Fruit fly (Drosophila melanogaster) whole organism, adult: Measurements from ENCODE around the gene CG14331.
"Not testable (repeated sequence)": the region's sequence is repeated elsewhere in the genome, so short reads cannot be mapped to it uniquely, and the experiment has no call there.

Source experiments
- CG11617 ChIP-seq: fragments of 200-800 bp; sonication (Bioruptor generic); optimal IDR thresholded peaks from 2 replicates; lab custom pipeline; 2017; ENCODE audit warnings: mild to moderate bottlenecking, missing biosample characterization, missing genetic modification reagents, missing genetic modification characterization
- CG12768 ChIP-seq: fragments of 200-800 bp; sonication (Bioruptor generic); optimal IDR thresholded peaks from 2 replicates; lab custom pipeline; 2017; ENCODE audit warnings: missing biosample characterization, missing genetic modification characterization, mild to moderate bottlenecking, moderate library complexity, missing genetic modification reagents
- CG14711 ChIP-seq: fragments of 200-800 bp; sonication (Bioruptor generic); optimal IDR thresholded peaks from 2 replicates; lab custom pipeline; 2018; ENCODE audit warnings: missing biosample characterization, mild to moderate bottlenecking, missing genetic modification characterization, moderate library complexity
- CG1620 ChIP-seq: fragments of 200-800 bp; sonication (Bioruptor generic); optimal IDR thresholded peaks from 2 replicates; lab custom pipeline; 2016; ENCODE audit warnings: missing biosample characterization, missing genetic modification characterization
- CG33017 ChIP-seq: fragments of 200-800 bp; sonication (Bioruptor generic); optimal IDR thresholded peaks from 2 replicates; lab custom pipeline; 2018; ENCODE audit warnings: missing biosample characterization, mild to moderate bottlenecking, missing genetic modification characterization, moderate library complexity
- CG5204 ChIP-seq: fragments of 200-800 bp; sonication (Bioruptor generic); optimal IDR thresholded peaks from 2 replicates; lab custom pipeline; 2016; ENCODE audit warnings: missing biosample characterization, missing genetic modification characterization
- CG7045 ChIP-seq: fragments of 200-800 bp; sonication (Bioruptor generic); optimal IDR thresholded peaks from 2 replicates; lab custom pipeline; 2017; ENCODE audit warnings: missing biosample characterization, mild to moderate bottlenecking, missing genetic modification characterization
- CG7101 ChIP-seq: fragments of 200-800 bp; sonication (Bioruptor generic); optimal IDR thresholded peaks from 2 replicates; lab custom pipeline; 2018; ENCODE audit warnings: missing biosample characterization, mild to moderate bottlenecking, missing genetic modification characterization, moderate library complexity
- Clk ChIP-seq: fragments of 200-800 bp; sonication (Bioruptor generic); optimal IDR thresholded peaks from 2 replicates; lab custom pipeline; 2017; ENCODE audit warnings: missing biosample characterization, missing genetic modification characterization
- Crg-1 ChIP-seq: fragments of 200-800 bp; sonication (Bioruptor generic); optimal IDR thresholded peaks from 2 replicates; lab custom pipeline; 2016; ENCODE audit warnings: missing biosample characterization, missing genetic modification characterization
- Hr96 ChIP-seq: fragments of 200-800 bp; sonication (Bioruptor generic); optimal IDR thresholded peaks from 2 replicates; lab custom pipeline; 2016; ENCODE audit warnings: missing biosample characterization, missing genetic modification characterization
- Mnt ChIP-seq: fragments of 200-800 bp; sonication (Bioruptor generic); optimal IDR thresholded peaks from 2 replicates; lab custom pipeline; 2016; ENCODE audit warnings: missing biosample characterization, mild to moderate bottlenecking, missing genetic modification characterization
- bab1 ChIP-seq: fragments of 200-800 bp; sonication (Bioruptor generic); optimal IDR thresholded peaks from 3 replicates; lab custom pipeline; 2019; ENCODE audit warnings: missing biosample characterization, mild to moderate bottlenecking, missing genetic modification characterization, moderate library complexity
- cic ChIP-seq: fragments of 200-800 bp; sonication (Bioruptor generic); optimal IDR thresholded peaks from 2 replicates; lab custom pipeline; 2017; ENCODE audit warnings: missing biosample characterization, mild to moderate bottlenecking, missing genetic modification characterization, moderate library complexity
- cnc ChIP-seq, 2 experiments: fragments of >200 bp; optimal IDR thresholded peaks; 2 replicates each; lab custom pipeline; 2017
- kay ChIP-seq: fragments of 200-800 bp; sonication (Bioruptor generic); peaks from one replicate; lab custom pipeline; 2016; ENCODE audit warnings: missing biosample characterization, missing genetic modification characterization, borderline replicate concordance
- ovo ChIP-seq: fragments of 200-800 bp; sonication (Bioruptor generic); optimal IDR thresholded peaks from 2 replicates; lab custom pipeline; 2016; ENCODE audit warnings: missing biosample characterization, missing genetic modification characterization
- pad ChIP-seq: fragments of 200-800 bp; sonication (Bioruptor generic); optimal IDR thresholded peaks from 3 replicates; lab custom pipeline; 2017; ENCODE audit warnings: missing biosample characterization, missing genetic modification characterization, mild to moderate bottlenecking, moderate library complexity, missing genetic modification reagents
- tj ChIP-seq: fragments of 200-800 bp; sonication (Bioruptor generic); optimal IDR thresholded peaks from 3 replicates; lab custom pipeline; 2017; ENCODE audit warnings: missing biosample characterization, mild to moderate bottlenecking, missing genetic modification characterization, moderate library complexity
- toe ChIP-seq: fragments of 200-800 bp; sonication (Bioruptor generic); optimal IDR thresholded peaks from 2 replicates; lab custom pipeline; 2016; ENCODE audit warnings: missing biosample characterization, missing genetic modification characterization

Gene CG14331

DNA sequence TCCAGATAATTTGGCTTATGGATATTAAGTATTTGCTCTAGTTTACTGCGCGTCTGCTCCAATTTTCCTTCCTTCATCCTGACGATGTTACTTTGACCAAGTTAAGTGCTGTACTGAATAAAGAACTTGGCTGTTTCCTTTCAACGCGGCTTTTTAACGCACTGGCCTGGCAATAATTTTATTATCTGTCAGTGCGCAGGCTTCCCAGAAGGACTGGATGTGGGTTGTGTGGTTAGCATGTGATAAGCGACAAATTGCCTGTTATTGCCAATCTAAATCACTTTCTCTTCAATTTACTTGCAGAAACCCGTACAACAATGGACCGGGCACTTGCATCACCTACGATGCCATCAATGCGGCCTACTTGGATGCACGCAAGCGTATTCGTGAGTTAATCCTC lies at the start of gene CG14331:
TSS of gene CG14331 (minus strand) at position 101 of the 400 bp plus-strand sequence.
- TF ChIP-seq CG7101 (tag; lab: Kevin White, UChicago) = no peak
- no peak for TF ChIP-seq tj (GFP tag; lab: Kevin White, UChicago)
- no peak for TF ChIP-seq toe (GFP tag; lab: Kevin White, UChicago)

DNA sequence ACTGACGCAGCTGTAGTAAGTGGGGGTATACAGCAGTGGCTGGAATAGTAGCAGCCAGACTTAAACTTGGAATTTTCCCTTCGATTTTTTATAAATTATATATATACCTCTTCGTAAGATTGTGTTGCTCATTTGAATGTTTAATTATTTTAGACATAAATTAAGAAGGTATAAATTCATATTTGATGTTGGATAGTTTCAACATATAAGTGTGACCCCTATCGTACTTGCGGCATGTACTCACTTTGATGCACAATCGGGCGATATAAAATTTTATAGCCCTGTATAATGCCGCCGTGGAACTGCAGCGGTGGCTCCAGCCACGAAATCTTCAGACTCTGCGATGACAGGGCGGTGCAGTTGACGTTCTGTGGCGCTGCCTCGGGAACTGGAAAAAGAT lies 40.7 kb upstream of the CG14331 start:
- TF ChIP-seq CG12768 (no peak), Mnt (no peak), Clk (no peak), tj (GFP tag; lab: Kevin White, UChicago) (no peak), CG14711 (no peak), Crg-1 (no peak), CG33017 (tag; lab: Kevin White, UChicago) (no peak), pad (GFP tag; lab: Kevin White, UChicago) (no peak), cnc (optimal IDR thresholded peaks at IDR 0.05; lab: Kevin White, UChicago) (no peak)

DNA sequence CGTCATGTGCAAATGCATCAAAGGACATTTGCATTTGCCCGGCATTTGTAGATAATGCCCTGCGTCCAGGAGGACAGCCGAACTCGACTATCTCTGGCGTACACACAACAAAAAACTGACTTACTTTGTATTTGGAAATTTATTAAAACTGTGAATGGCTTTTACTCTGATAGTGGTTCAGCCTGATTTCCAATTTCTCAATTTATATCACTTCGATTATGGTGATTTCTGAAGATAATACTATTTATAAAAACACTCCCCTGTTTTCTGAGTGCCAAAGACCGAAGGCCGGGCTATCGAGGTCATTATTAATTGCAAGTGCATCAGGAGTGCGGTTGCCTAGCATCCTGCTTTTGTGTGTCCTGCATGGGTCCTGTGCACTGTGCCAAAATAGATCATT lies 30.5 kb upstream of the CG14331 start:
- TF ChIP-seq Crg-1 = no peak
- no peak for TF ChIP-seq Mnt
- TF ChIP-seq cnc (optimal IDR thresholded peaks at IDR 0.05; lab: Kevin White, UChicago) = no peak
- TF ChIP-seq pad (GFP tag; lab: Kevin White, UChicago) = no peak
- TF ChIP-seq CG14711 = no peak
- no peak for TF ChIP-seq CG12768
- TF ChIP-seq kay = no peak
- TF ChIP-seq CG33017 (tag; lab: Kevin White, UChicago) = no peak
- TF ChIP-seq CG7045 (GFP tag; lab: Kevin White, UChicago) = no peak
- no peak for TF ChIP-seq toe (GFP tag; lab: Kevin White, UChicago)
- TF ChIP-seq Hr96 (GFP tag; lab: Kevin White, UChicago) = no peak
- no peak for TF ChIP-seq cic
- no peak for TF ChIP-seq Clk

DNA sequence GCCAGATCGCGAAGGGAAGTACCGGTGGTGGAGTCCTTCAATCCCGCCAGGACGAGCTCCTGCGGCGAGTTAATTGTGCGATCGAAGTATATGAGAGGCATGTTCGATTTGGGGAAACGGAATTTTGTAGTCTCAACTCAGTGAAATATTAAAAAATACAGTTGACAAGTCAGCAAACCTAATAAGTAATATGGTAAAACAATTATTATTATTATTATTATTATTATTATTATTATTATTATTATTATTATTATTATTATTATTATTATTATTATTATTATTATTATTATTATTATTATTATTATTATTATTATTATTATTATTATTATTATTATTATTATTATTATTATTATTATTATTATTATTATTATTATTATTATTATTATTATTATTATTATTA lies 16.1 kb upstream of the CG14331 start, which contains the start of gene CG14330:
TSS of gene CG14330 (minus strand) at position 101 of the 400 bp plus-strand sequence.
- TF ChIP-seq bab1; CG11617; CG7045 (GFP tag; lab: Kevin White, UChicago): not testable (repeated sequence)

DNA sequence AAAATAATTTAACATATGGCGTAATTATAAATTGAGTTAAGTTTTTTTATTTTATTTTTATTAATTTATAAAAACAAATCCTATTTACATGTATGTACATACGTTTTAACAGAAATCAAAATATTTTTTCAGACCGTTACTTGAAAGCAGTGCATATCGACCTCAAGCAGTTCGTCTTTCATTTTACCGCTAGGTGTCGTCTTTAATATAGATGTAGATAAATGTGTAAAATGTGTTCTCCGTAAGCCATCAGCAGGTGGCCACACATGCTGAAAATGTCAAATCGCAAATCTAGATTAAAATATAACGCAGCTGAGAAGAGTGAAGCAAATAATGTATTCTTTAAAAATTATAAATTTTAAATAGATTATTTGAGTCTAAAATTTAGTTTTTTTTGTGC lies 8.9 kb upstream of the CG14331 start:
- TF ChIP-seq CG12768 = no peak
- no peak for TF ChIP-seq Crg-1
- TF ChIP-seq cic = no peak
- no peak for TF ChIP-seq kay
- TF ChIP-seq toe (GFP tag; lab: Kevin White, UChicago) = no peak
- no peak for TF ChIP-seq cnc (optimal IDR thresholded peaks at IDR 0.05; lab: Kevin White, UChicago)
- no peak for TF ChIP-seq Hr96 (GFP tag; lab: Kevin White, UChicago)
- no peak for TF ChIP-seq CG14711
- TF ChIP-seq CG11617 = no peak
- TF ChIP-seq bab1 = no peak

DNA sequence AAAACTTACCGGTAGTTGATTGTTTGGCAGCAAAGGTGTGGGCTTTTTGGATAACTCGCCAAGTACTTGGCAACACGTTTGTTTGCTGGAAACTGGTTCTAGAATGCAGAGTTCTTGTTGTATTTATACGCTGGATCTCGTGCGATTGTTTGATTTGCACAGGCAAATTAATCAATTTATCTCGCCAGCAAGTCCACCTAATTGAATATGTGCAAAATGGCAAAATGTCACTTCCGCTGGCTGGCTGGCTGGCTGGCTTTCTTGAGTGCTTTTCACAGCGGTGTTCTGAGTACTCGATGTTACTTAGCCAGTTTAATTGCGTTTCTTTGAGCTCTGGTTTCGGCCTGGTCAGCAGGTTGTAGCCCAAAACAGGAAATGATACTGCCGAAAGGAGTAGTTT lies 8.2 kb upstream of the CG14331 start, which contains the start of gene Eh:
TSS of gene Eh (minus strand) at position 101 of the 400 bp plus-strand sequence.
- TF ChIP-seq bab1 = no peak
- no peak for TF ChIP-seq ovo (GFP tag; lab: Kevin White, UChicago)
- TF ChIP-seq cnc (optimal IDR thresholded peaks at IDR 0.05; lab: Kevin White, UChicago) = no peak
- no peak for TF ChIP-seq CG33017 (tag; lab: Kevin White, UChicago)
- TF ChIP-seq CG1620 (GFP tag; lab: Kevin White, UChicago) = no peak
- TF ChIP-seq cic = no peak
- TF ChIP-seq toe (GFP tag; lab: Kevin White, UChicago) = no peak
- no peak for TF ChIP-seq CG12768
- no peak for TF ChIP-seq CG11617
- TF ChIP-seq kay = no peak
- no peak for TF ChIP-seq Crg-1
- no peak for TF ChIP-seq tj (GFP tag; lab: Kevin White, UChicago)
- TF ChIP-seq CG7101 (tag; lab: Kevin White, UChicago) = no peak
- TF ChIP-seq Clk = no peak
- TF ChIP-seq pad (GFP tag; lab: Kevin White, UChicago) = no peak
- no peak for TF ChIP-seq CG7045 (GFP tag; lab: Kevin White, UChicago)
- TF ChIP-seq Hr96 (GFP tag; lab: Kevin White, UChicago) = no peak
- no peak for TF ChIP-seq Mnt
- TF ChIP-seq CG5204 (GFP tag; lab: Kevin White, UChicago) = no peak

DNA sequence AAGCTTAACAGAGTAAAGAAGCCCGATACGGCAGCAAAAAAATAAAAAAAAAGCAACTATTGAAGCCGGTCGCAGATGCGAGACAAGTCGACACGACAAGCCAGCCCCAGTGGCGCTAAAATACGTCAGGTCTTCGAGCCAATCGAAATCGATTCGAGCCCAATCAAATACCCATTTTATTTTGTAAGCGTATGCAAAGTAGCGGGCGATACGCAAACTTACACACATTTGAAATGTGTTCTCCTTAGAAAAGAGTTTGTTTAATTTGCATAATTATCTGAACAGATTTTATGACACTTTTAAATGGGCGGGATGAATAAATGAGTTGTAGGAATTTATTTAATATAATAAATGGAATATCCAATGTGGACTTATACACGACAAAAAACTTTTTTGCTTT lies 7.1 kb upstream of the CG14331 start:
- TF ChIP-seq CG11617 = no peak
- no peak for TF ChIP-seq cic
- no peak for TF ChIP-seq cnc (optimal IDR thresholded peaks at IDR 0.05; lab: Kevin White, UChicago)
- no peak for TF ChIP-seq kay
- TF ChIP-seq Hr96 (GFP tag; lab: Kevin White, UChicago) = no peak
- no peak for TF ChIP-seq CG12768
- no peak for TF ChIP-seq pad (GFP tag; lab: Kevin White, UChicago)
- TF ChIP-seq CG7101 (tag; lab: Kevin White, UChicago) = no peak
- TF ChIP-seq CG1620 (GFP tag; lab: Kevin White, UChicago) = no peak
- TF ChIP-seq Clk = no peak
- TF ChIP-seq ovo (GFP tag; lab: Kevin White, UChicago) = no peak
- TF ChIP-seq Crg-1 = no peak
- no peak for TF ChIP-seq tj (GFP tag; lab: Kevin White, UChicago)
- no peak for TF ChIP-seq CG7045 (GFP tag; lab: Kevin White, UChicago)
- TF ChIP-seq toe (GFP tag; lab: Kevin White, UChicago) = no peak
- no peak for TF ChIP-seq CG33017 (tag; lab: Kevin White, UChicago)
- no peak for TF ChIP-seq Mnt
- no peak for TF ChIP-seq CG5204 (GFP tag; lab: Kevin White, UChicago)
